Fruit fly (Drosophila melanogaster): ENCODE measurements around the gene nero.
A peak's percentile ranks its signal among the peaks of the same experiment; 100 is the strongest.

The nero gene

dm6 chr3R:31709142-31709541 lies 38.2 kb downstream of the nero start (continued):
- TF ChIP-seq Oli (tag; optimal IDR thresholded peaks at IDR 0.05), result peak; percentile 33
- no peak for TF ChIP-seq hkb (optimal IDR thresholded peaks at IDR 0.05)
- peak; percentile 32; the same call in 1 of the 2 replicates for TF ChIP-seq hkb (GFP tag; IDR thresholded peaks at IDR 0.05)
- TF ChIP-seq Ada2b (GFP tag; IDR thresholded peaks at IDR 0.05), result peak; percentile 59
- no peak for TF ChIP-seq CG13624 (GFP tag; optimal IDR thresholded peaks at IDR 0.05)
- TF ChIP-seq Adf1 (GFP tag; IDR thresholded peaks at IDR 0.05), result no peak
- 0 out of 3 replicates have a peak, but pooled peaks have one; percentile 41 for TF ChIP-seq CG3726 (GFP tag; IDR thresholded peaks at IDR 0.05)
- TF ChIP-seq CG8089 (GFP tag; optimal IDR thresholded peaks at IDR 0.05), result no peak
- 0 out of 4 replicates have a peak, but pooled peaks have one; percentile 59 for TF ChIP-seq chinmo (GFP tag; IDR thresholded peaks at IDR 0.05; ENCODE audit: partially characterized antibody)
- peak; percentile 39 for TF ChIP-seq CG2712 (tag; optimal IDR thresholded peaks at IDR 0.05)
- peak; percentile 17 for TF ChIP-seq pb (GFP tag; optimal IDR thresholded peaks at IDR 0.05)
- TF ChIP-seq CG6272 (GFP tag; IDR thresholded peaks at IDR 0.05), result 0 out of 2 replicates have a peak, but pooled peaks have one; percentile 14
- no peak for TF ChIP-seq CG14860 (GFP tag; IDR thresholded peaks at IDR 0.05; ENCODE audit: partially characterized antibody)
- no peak for TF ChIP-seq org-1 (GFP tag; optimal IDR thresholded peaks at IDR 0.05)
- 0 out of 2 replicates have a peak, but pooled peaks have one; percentile 6 for TF ChIP-seq CG14667 (GFP tag; IDR thresholded peaks at IDR 0.05)
- peak; percentile 53; the same call in 1 of the 2 replicates for TF ChIP-seq E2f1 (GFP tag; IDR thresholded peaks at IDR 0.05)
- peak; percentile 42 for TF ChIP-seq Ets65A (GFP tag)
- TF ChIP-seq usp (GFP tag; optimal IDR thresholded peaks at IDR 0.05), result no peak
- no peak for TF ChIP-seq abd-A (tag; optimal IDR thresholded peaks at IDR 0.05)

dm6 chr3R:31708240-31708639 lies 39.1 kb downstream of the nero start, which contains the start of gene CG42693:
CG42693 (minus strand) TSS chr3R:31708340.
- no peak for TF ChIP-seq hth (optimal IDR thresholded peaks at IDR 0.05)
- no peak for TF ChIP-seq Med (GFP tag)
- no peak for TF ChIP-seq CG3726 (GFP tag; IDR thresholded peaks at IDR 0.05)
- no peak for TF ChIP-seq sd (tag; optimal IDR thresholded peaks at IDR 0.05)
- no peak for TF ChIP-seq dati (GFP tag; IDR thresholded peaks at IDR 0.05)

dm6 chr3R:31706895-31707238 lies 40.5 kb downstream of the nero start:
- no peak for TF ChIP-seq MBD-R2 (GFP tag; IDR thresholded peaks at IDR 0.05)
- peak in 1 of 2 experiments; percentile 4 for TF ChIP-seq bsh (GFP tag; optimal IDR thresholded peaks at IDR 0.05)
- no peak for TF ChIP-seq al (GFP tag; IDR thresholded peaks at IDR 0.05)
- peak; percentile 17 for TF ChIP-seq CG14710 (tag; optimal IDR thresholded peaks at IDR 0.05)
- TF ChIP-seq CG10959 (GFP tag; IDR thresholded peaks at IDR 0.05), result 0 out of 2 replicates have a peak, but pooled peaks have one; percentile 46
- 0 out of 3 replicates have a peak, but pooled peaks have one; percentile 9 for TF ChIP-seq row (GFP tag; IDR thresholded peaks at IDR 0.05)
- TF ChIP-seq CG17829 (tag; optimal IDR thresholded peaks at IDR 0.05), result peak; percentile 21
- peak in 1 of 3 experiments; percentile 29 for TF ChIP-seq lola (GFP tag; optimal IDR thresholded peaks at IDR 0.05)
- peak; percentile 14 for TF ChIP-seq CG8924 (tag; optimal IDR thresholded peaks at IDR 0.05)
- peak; percentile 45 for TF ChIP-seq CG18262 (tag; optimal IDR thresholded peaks at IDR 0.05)
- TF ChIP-seq zen (tag; optimal IDR thresholded peaks at IDR 0.05), result peak; percentile 48
- peak; percentile 26 for TF ChIP-seq grn (GFP tag; optimal IDR thresholded peaks at IDR 0.05)
- peak; percentile 21 for TF ChIP-seq CG16815 (GFP tag; optimal IDR thresholded peaks at IDR 0.05)
- peak; percentile 87 for TF ChIP-seq sens (GFP tag)
- peak; percentile 41 for TF ChIP-seq CG1603 (tag; optimal IDR thresholded peaks at IDR 0.05)
- peak; percentile 4 for TF ChIP-seq Six4 (GFP tag; optimal IDR thresholded peaks at IDR 0.05)
- TF ChIP-seq CG12236 (GFP tag; optimal IDR thresholded peaks at IDR 0.05), result no peak
- TF ChIP-seq phol (tag; optimal IDR thresholded peaks at IDR 0.05), result peak; percentile 40
- peak; percentile 6 for TF ChIP-seq CG4424 (GFP tag; optimal IDR thresholded peaks at IDR 0.05)
- TF ChIP-seq CG8388 (GFP tag; optimal IDR thresholded peaks at IDR 0.05), result peak; percentile 5
- no peak for TF ChIP-seq prd (optimal IDR thresholded peaks at IDR 0.05)
- TF ChIP-seq prd (GFP tag; IDR thresholded peaks at IDR 0.05), result peak; percentile 73; the same call in 2 of the 3 replicates
- TF ChIP-seq ac (GFP tag; optimal IDR thresholded peaks at IDR 0.05), result peak; percentile 38
- peak; percentile 32 for TF ChIP-seq CG31441 (GFP tag; IDR thresholded peaks at IDR 0.05)
- peak; percentile 11 for TF ChIP-seq Xbp1 (GFP tag; optimal IDR thresholded peaks at IDR 0.05)
- no peak for TF ChIP-seq CG5180 (GFP tag; optimal IDR thresholded peaks at IDR 0.05)
- TF ChIP-seq CG10267 (tag; optimal IDR thresholded peaks at IDR 0.05), result peak; percentile 2
